Worm (Caenorhabditis elegans): Measurements from ENCODE around the gene C50F4.12.
A peak's percentile ranks its signal among the peaks of the same experiment; 100 is the strongest.

Gene C50F4.12

ce11 chrV:9544176-9544632 lies 4.7 kb upstream of the C50F4.12 start, which contains the start of gene mdf-1 (continued):
- TF ChIP-seq tlp-1 (tag; optimal IDR thresholded peaks at IDR 0.05) (no peak), unc-30 (tag; optimal IDR thresholded peaks at IDR 0.05) (no peak), fkh-8 (tag; optimal IDR thresholded peaks at IDR 0.05) (peak; percentile 57), C34B4.2 (tag; optimal IDR thresholded peaks at IDR 0.05) (no peak), blmp-1 (tag; optimal IDR thresholded peaks at IDR 0.05) (peak; percentile 62), lsy-2 (tag; optimal IDR thresholded peaks at IDR 0.05) (peak; percentile 59 to 81), egl-13 (tag; optimal IDR thresholded peaks at IDR 0.05) (peak; percentile 50), alr-1 (tag; optimal IDR thresholded peaks at IDR 0.05; ENCODE audit: borderline replicate concordance) (no peak), pag-3 (tag; optimal IDR thresholded peaks at IDR 0.05; ENCODE audit: borderline replicate concordance, insufficient read depth) (no peak), nhr-71 (tag; optimal IDR thresholded peaks at IDR 0.05) (peak; percentile 80), fos-1 (tag; optimal IDR thresholded peaks at IDR 0.05) (no peak), zip-4 (GFP tag; optimal IDR thresholded peaks at IDR 0.05) (no peak), nhr-47 (tag; optimal IDR thresholded peaks at IDR 0.05) (peak; percentile 75), mep-1 (tag; optimal IDR thresholded peaks at IDR 0.05) (peak; percentile 26), lin-13 (GFP tag; optimal IDR thresholded peaks at IDR 0.05) (peak; percentile 62), mdl-1 (tag; optimal IDR thresholded peaks at IDR 0.05) (peak in 1 of 2 experiments; percentile 45), grh-1 (GFP tag; IDR thresholded peaks at IDR 0.05) (no peak), snpc-4 (tag; optimal IDR thresholded peaks at IDR 0.05) (peak; percentile 35), nhr-84 (tag; optimal IDR thresholded peaks at IDR 0.05) (no peak), sptf-1 (tag; optimal IDR thresholded peaks at IDR 0.05) (no peak), unc-98 (GFP tag; IDR thresholded peaks at IDR 0.05) (no peak), snu-23 (GFP tag; optimal IDR thresholded peaks at IDR 0.05) (peak; percentile 79), ceh-63 (GFP tag; optimal IDR thresholded peaks at IDR 0.05) (no peak), ces-1 (GFP tag; optimal IDR thresholded peaks at IDR 0.05) (no peak), ceh-90 (tag; optimal IDR thresholded peaks at IDR 0.05) (no peak), nhr-90 (tag; optimal IDR thresholded peaks at IDR 0.05; ENCODE audit: poor library complexity) (peak; percentile 68), lin-15B (tag; optimal IDR thresholded peaks at IDR 0.05) (peak; percentile 65), fkh-4 (tag; optimal IDR thresholded peaks at IDR 0.05; ENCODE audit: borderline replicate concordance) (no peak), elt-2 (tag; optimal IDR thresholded peaks at IDR 0.05) (no peak), nhr-76 (tag; optimal IDR thresholded peaks at IDR 0.05) (no peak), nhr-19 (GFP tag; conservative IDR thresholded peaks at IDR 0.05) (peak; percentile 49), isw-1 (GFP tag; IDR thresholded peaks at IDR 0.05) (no peak), Y116A8C.19 (tag; optimal IDR thresholded peaks at IDR 0.05; ENCODE audit: borderline replicate concordance) (no peak), jun-1 (tag; optimal IDR thresholded peaks at IDR 0.05) (no peak), unc-130 (tag; optimal IDR thresholded peaks at IDR 0.05) (peak; percentile 58), nhr-85 (tag) (peak; percentile 48), swsn-7 (tag; optimal IDR thresholded peaks at IDR 0.05) (peak; percentile 67), sox-4 (tag; optimal IDR thresholded peaks at IDR 0.05) (no peak), efl-1 (optimal IDR thresholded peaks at IDR 0.05) (peak; percentile 75 to 92), efl-1 (GFP tag; optimal IDR thresholded peaks at IDR 0.05 in 1 of 2) (peak; percentile 91 to 99), unc-86 (tag; optimal IDR thresholded peaks at IDR 0.05) (peak; percentile 32), efl-3 (GFP tag; optimal IDR thresholded peaks at IDR 0.05) (no peak), unc-62 (GFP tag; optimal IDR thresholded peaks at IDR 0.05) (no peak), sup-37 (GFP tag; optimal IDR thresholded peaks at IDR 0.05) (no peak), nhr-237 (tag; optimal IDR thresholded peaks at IDR 0.05) (no peak), nhr-20 (tag; optimal IDR thresholded peaks at IDR 0.05) (peak; percentile 75), tbx-2 (tag; optimal IDR thresholded peaks at IDR 0.05) (peak; percentile 60), hlh-17 (GFP tag; optimal IDR thresholded peaks at IDR 0.05; ENCODE audit: borderline replicate concordance) (no peak), nhr-28 (tag; optimal IDR thresholded peaks at IDR 0.05) (no peak), pax-3 (tag; optimal IDR thresholded peaks at IDR 0.05) (no peak), irx-1 (tag; optimal IDR thresholded peaks at IDR 0.05) (peak; percentile 40), ets-5 (GFP tag; IDR thresholded peaks at IDR 0.05) (no peak), C16A3.4 (tag; optimal IDR thresholded peaks at IDR 0.05) (peak; percentile 85), hpl-2 (GFP tag; optimal IDR thresholded peaks at IDR 0.05) (no peak)
